Worm (Caenorhabditis elegans) whole organism, L2 larva: Measurements from ENCODE around the gene osg-1.

Experiments
- C34F6.9 ChIP-seq: fragments of 150-350 bp; optimal IDR thresholded peaks from 2 replicates; lab custom pipeline; 2014; ENCODE audit warnings: missing biosample characterization, missing genetic modification characterization
- F13H6.1 ChIP-seq: sonication (generic microtip); optimal IDR thresholded peaks from 2 replicates; lab custom pipeline; 2016; ENCODE audit warnings: missing genetic modification characterization, missing compliant biosample characterization
- R02D3.7 ChIP-seq: fragments of 150-350 bp; optimal IDR thresholded peaks from 2 replicates; lab custom pipeline; 2014; ENCODE audit warnings: missing biosample characterization, missing genetic modification characterization
- Y55F3AM.14 ChIP-seq: fragments of 200-800 bp; sonication (Bioruptor generic); optimal IDR thresholded peaks from 2 replicates; lab custom pipeline; 2018; ENCODE audit warnings: mild to moderate bottlenecking, missing genetic modification characterization, missing compliant biosample characterization
- ZK546.5 ChIP-seq: sonication (generic microtip); optimal IDR thresholded peaks from 2 replicates; lab custom pipeline; 2017; ENCODE audit warnings: missing biosample characterization, missing genetic modification characterization
- alr-1 ChIP-seq: fragments of 150-350 bp; optimal IDR thresholded peaks from 2 replicates; lab custom pipeline; 2014; ENCODE audit warnings: missing biosample characterization, missing genetic modification characterization
- blmp-1 ChIP-seq: sonication (generic microtip); optimal IDR thresholded peaks from 2 replicates; lab custom pipeline; 2017; ENCODE audit warnings: missing genetic modification characterization, mild to moderate bottlenecking, missing compliant biosample characterization, antibody characterized with exemption, moderate library complexity; ENCODE audit not compliant: insufficient read depth
- ceh-16 ChIP-seq: fragments of 150-350 bp; optimal IDR thresholded peaks from 2 replicates; lab custom pipeline; 2014; ENCODE audit warnings: missing biosample characterization, missing genetic modification characterization
- crh-2 ChIP-seq: sonication (generic microtip); optimal IDR thresholded peaks from 2 replicates; lab custom pipeline; 2017; ENCODE audit warnings: missing biosample characterization, missing genetic modification characterization
- dmd-4 ChIP-seq: sonication (generic microtip); optimal IDR thresholded peaks from 2 replicates; lab custom pipeline; 2017; ENCODE audit warnings: missing biosample characterization, missing genetic modification characterization
- egl-27 ChIP-seq: sonication (generic microtip); optimal IDR thresholded peaks from 3 replicates; lab custom pipeline; 2017; ENCODE audit warnings: missing biosample characterization, missing genetic modification reagents, missing genetic modification characterization
- elt-3 ChIP-seq: sonication (generic microtip); optimal IDR thresholded peaks from 2 replicates; lab custom pipeline; 2017; ENCODE audit warnings: missing biosample characterization, missing genetic modification characterization
- fos-1 ChIP-seq: fragments of 150-350 bp; optimal IDR thresholded peaks from 2 replicates; lab custom pipeline; 2014; ENCODE audit warnings: missing biosample characterization, missing genetic modification characterization
- gmeb-1 ChIP-seq: fragments of 150-350 bp; optimal IDR thresholded peaks from 2 replicates; lab custom pipeline; 2014; ENCODE audit warnings: missing biosample characterization, missing genetic modification characterization
- lin-11 ChIP-seq: fragments of 150-350 bp; sonication (generic microtip); optimal IDR thresholded peaks from 2 replicates; lab custom pipeline; 2014; ENCODE audit warnings: missing biosample characterization, missing genetic modification characterization, inconsistent platforms, mixed read lengths
- lin-13 ChIP-seq: fragments of 150-350 bp; optimal IDR thresholded peaks from 2 replicates; lab custom pipeline; 2014; ENCODE audit warnings: missing biosample characterization, missing genetic modification reagents, missing genetic modification characterization
- lin-39 ChIP-seq: fragments of 150-350 bp; optimal IDR thresholded peaks from 2 replicates; lab custom pipeline; 2014; ENCODE audit warnings: missing biosample characterization, missing genetic modification reagents, missing genetic modification characterization
- lsy-2 ChIP-seq, 2 experiments: fragments of 150-350 bp in 1 of 2; sonication (generic microtip) in 1 of 2; optimal IDR thresholded peaks; 2 replicates each; lab custom pipeline; 2014 to 2017; ENCODE audit warnings: missing biosample characterization in 2 of 2, missing genetic modification characterization in 2 of 2
- mbf-1 ChIP-seq: sonication (generic microtip); optimal IDR thresholded peaks from 2 replicates; lab custom pipeline; 2017; ENCODE audit warnings: missing biosample characterization, missing genetic modification characterization
- nhr-11 ChIP-seq: fragments of 150-350 bp; optimal IDR thresholded peaks from 2 replicates; lab custom pipeline; 2014; ENCODE audit warnings: missing biosample characterization, missing genetic modification characterization
- nhr-12 ChIP-seq: fragments of 150-350 bp; optimal IDR thresholded peaks from 2 replicates; lab custom pipeline; 2014; ENCODE audit warnings: missing biosample characterization, missing genetic modification characterization
- nhr-129 ChIP-seq: fragments of 150-350 bp; optimal IDR thresholded peaks from 2 replicates; lab custom pipeline; 2014; ENCODE audit warnings: missing biosample characterization, missing genetic modification characterization
- nhr-21 ChIP-seq: fragments of 150-350 bp; optimal IDR thresholded peaks from 2 replicates; lab custom pipeline; 2014; ENCODE audit warnings: missing biosample characterization, missing genetic modification characterization
- nhr-237 ChIP-seq: fragments of 150-350 bp; optimal IDR thresholded peaks from 2 replicates; lab custom pipeline; 2014; ENCODE audit warnings: missing biosample characterization, missing genetic modification characterization
- nhr-25 ChIP-seq: fragments of 150-350 bp; sonication (generic microtip); optimal IDR thresholded peaks from 3 replicates; lab custom pipeline; 2014; ENCODE audit warnings: missing biosample characterization, missing genetic modification characterization
- nhr-6 ChIP-seq: fragments of 150-350 bp; optimal IDR thresholded peaks from 2 replicates; lab custom pipeline; 2014; ENCODE audit warnings: missing biosample characterization, missing genetic modification characterization
- nhr-77 ChIP-seq: fragments of 150-350 bp; optimal IDR thresholded peaks from 2 replicates; lab custom pipeline; 2014; ENCODE audit warnings: missing biosample characterization, missing genetic modification characterization
- peb-1 ChIP-seq: fragments of 150-350 bp; optimal IDR thresholded peaks from 2 replicates; lab custom pipeline; 2014; ENCODE audit warnings: missing biosample characterization, missing genetic modification characterization
- sem-4 ChIP-seq: fragments of 150-350 bp; optimal IDR thresholded peaks from 2 replicates; lab custom pipeline; 2014; ENCODE audit warnings: missing biosample characterization, missing genetic modification reagents, missing genetic modification characterization
- sma-3 ChIP-seq: sonication (generic microtip); optimal IDR thresholded peaks from 2 replicates; lab custom pipeline; 2016; ENCODE audit warnings: missing genetic modification reagents, missing genetic modification characterization, missing compliant biosample characterization
- sma-9 ChIP-seq, 2 experiments: fragments of 150-350 bp in 1 of 2; sonication (generic microtip) in 1 of 2; optimal IDR thresholded peaks; 2 replicates each; lab custom pipeline; 2014 to 2016; ENCODE audit warnings: missing genetic modification characterization in 2 of 2, mild to moderate bottlenecking in 1 of 2, missing biosample characterization in 1 of 2, missing compliant biosample characterization in 1 of 2, missing genetic modification reagents in 1 of 2, moderate library complexity in 1 of 2
- snpc-4 ChIP-seq: fragments of 150-350 bp; optimal IDR thresholded peaks from 2 replicates; lab custom pipeline; 2014; ENCODE audit warnings: missing biosample characterization, missing genetic modification characterization
- unc-55 ChIP-seq: fragments of 150-350 bp; sonication (generic microtip); optimal IDR thresholded peaks from 3 replicates; lab custom pipeline; 2014; ENCODE audit warnings: missing biosample characterization, missing genetic modification reagents, missing genetic modification characterization
- unc-62 ChIP-seq: fragments of 150-350 bp; optimal IDR thresholded peaks from 2 replicates; lab custom pipeline; 2014; ENCODE audit warnings: missing biosample characterization, missing genetic modification reagents, missing genetic modification characterization
- zag-1 ChIP-seq: fragments of 150-350 bp; optimal IDR thresholded peaks from 2 replicates; lab custom pipeline; 2014; ENCODE audit warnings: missing biosample characterization, missing genetic modification characterization
- ztf-1 ChIP-seq: fragments of 200-800 bp; sonication (Bioruptor generic); conservative IDR thresholded peaks from 2 replicates; pipeline ENCODE4 v1.3.6; 2022; ENCODE audit warnings: missing genetic modification characterization, missing compliant biosample characterization
- ztf-11 ChIP-seq: sonication (generic microtip); optimal IDR thresholded peaks from 2 replicates; lab custom pipeline; 2017; ENCODE audit warnings: missing biosample characterization, missing genetic modification characterization
- ztf-4 ChIP-seq: fragments of 150-350 bp; optimal IDR thresholded peaks from 2 replicates; lab custom pipeline; 2014; ENCODE audit warnings: missing biosample characterization, missing genetic modification characterization

osg-1 gene

ce11 chrIII:5449762-5450308, 37.5 kb upstream of the osg-1 start, which contains the start of gene F48E8.8:
TSS of gene F48E8.8 (minus strand) at chrIII:5449812.
- TF ChIP-seq ztf-4: no peak
- no peak for TF ChIP-seq ZK546.5 (tag; lab: Kevin White, UChicago)
- TF ChIP-seq dmd-4 (tag; lab: Kevin White, UChicago): no peak
- peak; percentile 15 for TF ChIP-seq fos-1 (tag; lab: Kevin White, UChicago)
- no peak for TF ChIP-seq sma-3 (GFP tag; lab: Kevin White, UChicago)
- TF ChIP-seq sem-4 (tag; lab: Kevin White, UChicago): peak; percentile 13
- TF ChIP-seq ceh-16: no peak
- TF ChIP-seq ztf-11 (tag; lab: Kevin White, UChicago): no peak
- no peak for TF ChIP-seq ztf-1 (GFP tag; lab: Robert Waterston, UW)
- no peak for TF ChIP-seq nhr-237
- TF ChIP-seq crh-2: peak; percentile 61
- TF ChIP-seq unc-62: no peak
- TF ChIP-seq nhr-129 (tag; lab: Kevin White, UChicago): peak; percentile 85
- TF ChIP-seq peb-1: no peak
- TF ChIP-seq alr-1 (tag; lab: Kevin White, UChicago): no peak
- TF ChIP-seq zag-1: no peak
- no peak for TF ChIP-seq nhr-6 (tag; lab: Kevin White, UChicago)
- no peak for TF ChIP-seq egl-27 (tag; lab: Kevin White, UChicago)
- no peak for TF ChIP-seq nhr-21 (tag; lab: Kevin White, UChicago)
- TF ChIP-seq unc-55: peak; percentile 71
- no peak for TF ChIP-seq nhr-77 (tag; lab: Kevin White, UChicago)
- no peak for TF ChIP-seq Y55F3AM.14
- no peak for TF ChIP-seq elt-3 (tag; lab: Kevin White, UChicago)
- no peak for TF ChIP-seq blmp-1 (tag; lab: Kevin White, UChicago)
- no peak for TF ChIP-seq nhr-12
- TF ChIP-seq lin-11 (tag; lab: Kevin White, UChicago): peak; percentile 41
- TF ChIP-seq C34F6.9 (tag; lab: Kevin White, UChicago): peak; percentile 59
- TF ChIP-seq lsy-2 (tag; optimal IDR thresholded peaks at IDR 0.05; lab: Kevin White, UChicago): peak; percentile 21 to 80
- TF ChIP-seq sma-9 (GFP tag; optimal IDR thresholded peaks at IDR 0.05; lab: Kevin White, UChicago): peak; percentile 59
- TF ChIP-seq sma-9 (tag; optimal IDR thresholded peaks at IDR 0.05; lab: Kevin White, UChicago): no peak
- no peak for TF ChIP-seq snpc-4 (tag; lab: Kevin White, UChicago)
- no peak for TF ChIP-seq mbf-1
- TF ChIP-seq lin-39 (tag; lab: Kevin White, UChicago): no peak
- peak; percentile 11 for TF ChIP-seq gmeb-1 (tag; lab: Kevin White, UChicago)
- no peak for TF ChIP-seq nhr-11
- TF ChIP-seq lin-13 (GFP tag; lab: Kevin White, UChicago): peak; percentile 18
- peak; percentile 79 for TF ChIP-seq F13H6.1 (tag; lab: Kevin White, UChicago)

- TF ChIP-seq ceh-16 (no peak), nhr-21 (tag; lab: Kevin White, UChicago) (no peak)
- TF ChIP-seq, all 48 proteins: peak for 0
These were observed 36.9 kb upstream of the osg-1 start, which contains the start of gene paa-1 for ce11 chrIII:5450430-5450829. TSS of gene paa-1 (plus strand) at chrIII:5450730.

ce11 chrIII:5453290-5453689, 34.1 kb upstream of the osg-1 start, which contains the start of gene F48E8.4:
TSS of gene F48E8.4 (plus strand) at chrIII:5453590.
- TF ChIP-seq nhr-129 (tag; lab: Kevin White, UChicago): no peak
- no peak for TF ChIP-seq R02D3.7 (tag; lab: Kevin White, UChicago)
- peak; percentile 54 for TF ChIP-seq nhr-25 (tag; lab: Kevin White, UChicago)
- TF ChIP-seq gmeb-1 (tag; lab: Kevin White, UChicago): no peak

- no peak for TF ChIP-seq ztf-1 (GFP tag; lab: Robert Waterston, UW)
- TF ChIP-seq, all 48 proteins: peak for 0
These were observed 26.3 kb upstream of the osg-1 start, which contains the start of gene F48E8.3 for ce11 chrIII:5461079-5461478. TSS of gene F48E8.3 (plus strand) at chrIII:5461379.
